Fruit fly (Drosophila melanogaster): ENCODE data around the gene t-Grip128.

The t-Grip128 gene

DNA sequence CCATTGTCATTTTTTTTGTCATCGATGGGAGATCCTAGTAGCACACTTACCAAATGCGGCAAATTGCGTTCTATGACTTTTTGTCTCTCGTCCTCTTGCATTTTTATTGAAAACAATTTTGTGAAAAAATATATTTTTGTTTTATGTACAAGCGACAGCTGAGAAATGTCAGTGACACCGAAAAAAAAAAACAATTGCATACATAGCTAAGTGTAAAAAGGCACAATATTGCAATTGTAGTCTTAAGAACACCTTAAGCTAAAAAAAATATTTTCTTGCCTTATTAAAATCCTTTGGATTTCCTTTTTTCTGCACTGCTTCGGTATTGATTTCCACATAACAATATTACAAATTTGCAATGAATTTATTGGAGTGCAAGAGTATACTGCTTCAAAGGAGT is at the start of gene t-Grip128:
TSS of gene t-Grip128 (minus strand) at position 101 of the 400 bp plus-strand sequence.
- no peak for TF ChIP-seq tai (GFP tag; optimal IDR thresholded peaks at IDR 0.05)
- no peak for TF ChIP-seq Dif (GFP tag; optimal IDR thresholded peaks at IDR 0.05; ENCODE audit: partially characterized antibody)
- TF ChIP-seq foxo (GFP tag; optimal IDR thresholded peaks at IDR 0.05): no peak
- TF ChIP-seq pan (optimal IDR thresholded peaks at IDR 0.05): no peak
- no peak for TF ChIP-seq Rel (GFP tag; optimal IDR thresholded peaks at IDR 0.05)
- no peak for TF ChIP-seq Rel (tag; optimal IDR thresholded peaks at IDR 0.05)
- no peak for TF ChIP-seq CrebA (GFP tag; optimal IDR thresholded peaks at IDR 0.05; ENCODE audit: borderline replicate concordance)
- TF ChIP-seq fru (GFP tag; optimal IDR thresholded peaks at IDR 0.05): no peak
- TF ChIP-seq dmrt93B (GFP tag; optimal IDR thresholded peaks at IDR 0.05): no peak
- TF ChIP-seq Jra (GFP tag; optimal IDR thresholded peaks at IDR 0.05): no peak
- no peak for TF ChIP-seq psq (GFP tag; optimal IDR thresholded peaks at IDR 0.05)
- no peak for TF ChIP-seq br (GFP tag; optimal IDR thresholded peaks at IDR 0.05)
- no peak for TF ChIP-seq CG9705 (GFP tag; optimal IDR thresholded peaks at IDR 0.05)
- TF ChIP-seq Dfd (GFP tag; optimal IDR thresholded peaks at IDR 0.05): no peak
- TF ChIP-seq HLH106 (tag; optimal IDR thresholded peaks at IDR 0.05): no peak
- no peak for TF ChIP-seq usp (GFP tag; optimal IDR thresholded peaks at IDR 0.05)
- no peak for TF ChIP-seq Vsx2 (GFP tag; optimal IDR thresholded peaks at IDR 0.05; ENCODE audit: partially characterized antibody)
- no peak for TF ChIP-seq OdsH (GFP tag; optimal IDR thresholded peaks at IDR 0.05)
- TF ChIP-seq Myc (optimal IDR thresholded peaks at IDR 0.05): no peak

DNA sequence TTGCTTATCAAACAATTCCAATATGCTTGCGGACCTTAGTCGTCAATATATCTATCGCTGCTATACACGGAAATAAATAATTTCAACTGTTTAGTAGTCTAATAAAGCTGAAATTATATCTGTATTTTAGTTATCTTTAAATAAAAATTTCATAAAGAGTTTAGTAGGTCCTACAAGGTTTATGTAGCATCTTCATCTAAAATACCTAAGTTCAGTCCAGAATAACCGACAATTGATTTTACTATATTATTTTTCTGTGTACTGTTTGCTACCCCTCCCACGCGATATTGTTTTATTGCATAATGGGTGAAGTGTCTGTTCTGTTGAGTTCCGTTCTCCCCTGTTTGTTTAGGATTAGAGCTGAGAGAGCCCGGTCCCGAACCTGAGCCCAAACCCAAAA is 20.8 kb upstream of the t-Grip128 start:
- no peak for TF ChIP-seq jim (GFP tag; optimal IDR thresholded peaks at IDR 0.05)
- no peak for TF ChIP-seq Sp1 (GFP tag; optimal IDR thresholded peaks at IDR 0.05)
- no peak for TF ChIP-seq brk (GFP tag; optimal IDR thresholded peaks at IDR 0.05)
- no peak for TF ChIP-seq foxo (GFP tag; optimal IDR thresholded peaks at IDR 0.05)
- TF ChIP-seq Abd-B (GFP tag; optimal IDR thresholded peaks at IDR 0.05): no peak
- TF ChIP-seq br (GFP tag; optimal IDR thresholded peaks at IDR 0.05): no peak
- no peak for TF ChIP-seq CG32264 (GFP tag; optimal IDR thresholded peaks at IDR 0.05)
- no peak for TF ChIP-seq N (GFP tag; optimal IDR thresholded peaks at IDR 0.05)
- TF ChIP-seq Mio (GFP tag; optimal IDR thresholded peaks at IDR 0.05): no peak
- TF ChIP-seq usp (GFP tag; optimal IDR thresholded peaks at IDR 0.05): no peak
- no peak for TF ChIP-seq Jra (GFP tag; optimal IDR thresholded peaks at IDR 0.05)
- no peak for TF ChIP-seq Rel (GFP tag; optimal IDR thresholded peaks at IDR 0.05)
- no peak for TF ChIP-seq Rel (tag; optimal IDR thresholded peaks at IDR 0.05)
- TF ChIP-seq h (GFP tag; optimal IDR thresholded peaks at IDR 0.05): no peak
- no peak for TF ChIP-seq rgr (GFP tag; optimal IDR thresholded peaks at IDR 0.05)
- no peak for TF ChIP-seq dsf (GFP tag; optimal IDR thresholded peaks at IDR 0.05; ENCODE audit: borderline replicate concordance)
- no peak for TF ChIP-seq Dif (GFP tag; optimal IDR thresholded peaks at IDR 0.05; ENCODE audit: partially characterized antibody)
- TF ChIP-seq tai (GFP tag; optimal IDR thresholded peaks at IDR 0.05): no peak

DNA sequence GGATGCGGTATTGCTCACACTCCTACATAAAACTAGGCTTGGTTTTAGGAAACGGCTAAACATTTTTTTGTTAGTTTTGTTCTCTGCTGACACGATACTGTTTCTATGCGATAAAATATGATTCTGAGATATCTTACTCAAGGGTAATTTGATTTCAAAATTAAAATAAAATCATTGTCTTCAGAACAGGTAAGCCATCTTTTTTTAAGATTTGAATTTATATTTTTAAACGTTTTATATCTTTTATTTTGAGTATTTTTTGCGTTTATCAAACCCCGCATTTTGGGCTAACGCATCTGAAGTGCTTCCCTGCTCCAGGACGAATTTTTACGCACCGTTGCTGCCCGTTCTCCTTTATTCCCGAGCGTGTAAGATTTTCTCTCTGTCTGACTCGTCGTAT is 15.4 kb upstream of the t-Grip128 start, which contains the start of gene ATPsynCF6L:
TSS of gene ATPsynCF6L (minus strand) at position 101 of the 400 bp plus-strand sequence.
- TF ChIP-seq tai (GFP tag; optimal IDR thresholded peaks at IDR 0.05) (no peak), Hr83 (GFP tag; optimal IDR thresholded peaks at IDR 0.05; ENCODE audit: poor library complexity, severe bottlenecking) (no peak), Jra (GFP tag; optimal IDR thresholded peaks at IDR 0.05) (no peak), psq (GFP tag; optimal IDR thresholded peaks at IDR 0.05) (no peak), CG9705 (GFP tag; optimal IDR thresholded peaks at IDR 0.05) (no peak), lola (GFP tag; optimal IDR thresholded peaks at IDR 0.05) (no peak), dmrt93B (GFP tag; optimal IDR thresholded peaks at IDR 0.05) (no peak), jim (GFP tag; optimal IDR thresholded peaks at IDR 0.05) (no peak), CrebA (GFP tag; optimal IDR thresholded peaks at IDR 0.05; ENCODE audit: borderline replicate concordance) (no peak), Dif (GFP tag; optimal IDR thresholded peaks at IDR 0.05; ENCODE audit: partially characterized antibody) (no peak), Dfd (GFP tag; optimal IDR thresholded peaks at IDR 0.05) (no peak), Hnf4 (GFP tag; optimal IDR thresholded peaks at IDR 0.05) (no peak), Mio (GFP tag; optimal IDR thresholded peaks at IDR 0.05) (no peak), sage (GFP tag; optimal IDR thresholded peaks at IDR 0.05) (no peak), Vsx2 (GFP tag; optimal IDR thresholded peaks at IDR 0.05; ENCODE audit: partially characterized antibody) (no peak)

DNA sequence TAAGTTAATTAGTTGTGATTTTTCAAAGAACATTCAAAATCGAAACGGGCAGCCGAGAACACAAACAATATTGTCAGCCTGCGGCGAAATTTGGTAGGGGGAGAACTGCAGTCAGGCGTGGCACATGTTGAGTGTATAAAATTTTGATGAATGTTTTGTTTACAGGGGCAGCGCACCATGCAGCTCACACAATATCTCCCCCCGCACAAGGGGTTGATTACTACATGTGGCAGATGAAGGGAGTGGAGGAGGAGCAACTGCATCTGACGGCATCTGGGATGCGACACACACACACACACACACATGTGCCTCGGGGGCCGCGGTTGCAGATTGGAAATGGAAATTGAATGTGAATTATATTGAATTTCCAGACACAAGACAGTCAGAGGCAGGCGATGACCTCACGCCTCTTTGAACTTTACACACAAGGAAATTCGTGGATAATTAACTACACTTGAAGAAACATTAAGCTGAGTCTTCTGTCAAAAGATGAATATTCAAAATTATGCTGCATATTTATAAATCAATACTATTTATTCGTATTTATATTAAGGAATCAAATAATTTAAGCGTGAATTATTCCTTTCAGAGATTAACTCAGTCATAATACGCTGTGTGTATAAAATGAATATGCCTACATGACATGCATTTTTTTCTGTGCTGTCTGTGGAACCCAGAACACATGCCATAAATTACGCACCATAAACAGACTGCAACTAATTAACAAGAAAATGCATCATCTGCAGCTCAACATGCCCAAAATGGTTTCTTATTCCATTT is 3.0 kb upstream of the t-Grip128 start:
- TF ChIP-seq sage (GFP tag; optimal IDR thresholded peaks at IDR 0.05): no peak
- TF ChIP-seq woc (GFP tag; optimal IDR thresholded peaks at IDR 0.05): no peak
- TF ChIP-seq Dfd (GFP tag; optimal IDR thresholded peaks at IDR 0.05): no peak
- no peak for TF ChIP-seq CG9705 (GFP tag; optimal IDR thresholded peaks at IDR 0.05)
- no peak for TF ChIP-seq Abd-B (GFP tag; optimal IDR thresholded peaks at IDR 0.05)
- no peak for TF ChIP-seq Mio (GFP tag; optimal IDR thresholded peaks at IDR 0.05)
- TF ChIP-seq Hr78 (GFP tag; optimal IDR thresholded peaks at IDR 0.05): no peak
- TF ChIP-seq CrebA (GFP tag; optimal IDR thresholded peaks at IDR 0.05; ENCODE audit: borderline replicate concordance): no peak
- TF ChIP-seq OdsH (GFP tag; optimal IDR thresholded peaks at IDR 0.05): no peak
- no peak for TF ChIP-seq psq (GFP tag; optimal IDR thresholded peaks at IDR 0.05)
- TF ChIP-seq CG32264 (GFP tag; optimal IDR thresholded peaks at IDR 0.05): no peak
- TF ChIP-seq pan (optimal IDR thresholded peaks at IDR 0.05): no peak
- TF ChIP-seq lola (GFP tag; optimal IDR thresholded peaks at IDR 0.05): no peak
- TF ChIP-seq fru (GFP tag; optimal IDR thresholded peaks at IDR 0.05): no peak
- TF ChIP-seq dmrt93B (GFP tag; optimal IDR thresholded peaks at IDR 0.05): no peak
- TF ChIP-seq Hr83 (GFP tag; optimal IDR thresholded peaks at IDR 0.05; ENCODE audit: poor library complexity, severe bottlenecking): no peak
- TF ChIP-seq tai (GFP tag; optimal IDR thresholded peaks at IDR 0.05): no peak
- no peak for TF ChIP-seq Hnf4 (GFP tag; optimal IDR thresholded peaks at IDR 0.05)
